Worm (Caenorhabditis elegans) whole organism, young adult: Measurements from ENCODE around the gene ulp-4.

Experiments used
- B0336.3 ChIP-seq: fragments of 200-800 bp; sonication (Bioruptor generic); IDR thresholded peaks from 2 replicates; pipeline ENCODE4 v1.3.6; 2022; ENCODE audit warnings: missing genetic modification characterization, missing compliant biosample characterization
- F39B2.1 ChIP-seq: fragments of 200-800 bp; sonication (Bioruptor generic); IDR thresholded peaks from 2 replicates; pipeline ENCODE4 v1.3.6; 2022; ENCODE audit warnings: missing genetic modification reagents, missing genetic modification characterization, missing compliant biosample characterization
- F49E8.2 ChIP-seq: sonication (generic microtip); optimal IDR thresholded peaks from 3 replicates; lab custom pipeline; 2017; ENCODE audit warnings: missing genetic modification characterization, mild to moderate bottlenecking, missing compliant biosample characterization, antibody characterized with exemption, moderate library complexity; ENCODE audit not compliant: insufficient read depth
- F57C9.4 ChIP-seq: sonication (generic microtip); optimal IDR thresholded peaks from 2 replicates; lab custom pipeline; 2017; ENCODE audit warnings: mild to moderate bottlenecking, missing genetic modification characterization, missing compliant biosample characterization
- T26A5.8 ChIP-seq: sonication (generic microtip); optimal IDR thresholded peaks from 2 replicates; lab custom pipeline; 2016; ENCODE audit warnings: missing genetic modification characterization, missing compliant biosample characterization
- Y95B8A.8 ChIP-seq: fragments of 200-800 bp; sonication (Bioruptor generic); IDR thresholded peaks from 2 replicates; pipeline ENCODE4 v1.3.6; 2022; ENCODE audit warnings: missing genetic modification reagents, missing genetic modification characterization, missing compliant biosample characterization
- ZK185.1 ChIP-seq: sonication (generic microtip); optimal IDR thresholded peaks from 2 replicates; lab custom pipeline; 2016; ENCODE audit warnings: mild to moderate bottlenecking, missing genetic modification characterization, missing compliant biosample characterization; ENCODE audit not compliant: poor library complexity, severe bottlenecking
- attf-5 ChIP-seq: fragments of 200-800 bp; sonication (Bioruptor generic); optimal IDR thresholded peaks from 2 replicates; lab custom pipeline; 2018; ENCODE audit warnings: mild to moderate bottlenecking, missing genetic modification characterization, missing compliant biosample characterization
- attf-6 ChIP-seq: fragments of 200-800 bp; sonication (Bioruptor generic); IDR thresholded peaks from 2 replicates; pipeline ENCODE4 v1.3.6; 2022; ENCODE audit warnings: missing genetic modification reagents, missing genetic modification characterization, missing compliant biosample characterization
- bed-1 ChIP-seq: fragments of 200-800 bp; sonication (Bioruptor generic); IDR thresholded peaks from 2 replicates; pipeline ENCODE4 v1.3.6; 2022; ENCODE audit warnings: missing genetic modification reagents, missing genetic modification characterization, missing compliant biosample characterization
- ccch-3 ChIP-seq: fragments of 200-800 bp; sonication (Bioruptor generic); optimal IDR thresholded peaks from 2 replicates; lab custom pipeline; 2018; ENCODE audit warnings: mild to moderate bottlenecking, missing genetic modification characterization, missing compliant biosample characterization
- ceh-58 ChIP-seq: fragments of 200-800 bp; sonication (Bioruptor generic); IDR thresholded peaks from 2 replicates; pipeline ENCODE4 v1.3.6; 2022; ENCODE audit warnings: missing genetic modification characterization, missing compliant biosample characterization
- ceh-91 ChIP-seq: fragments of 200-800 bp; sonication (Bioruptor generic); IDR thresholded peaks from 2 replicates; pipeline ENCODE4 v1.3.6; 2022; ENCODE audit warnings: missing genetic modification reagents, missing genetic modification characterization, missing compliant biosample characterization
- die-1 ChIP-seq: sonication (generic microtip); optimal IDR thresholded peaks from 2 replicates; lab custom pipeline; 2016; ENCODE audit warnings: missing genotype, mild to moderate bottlenecking, missing genetic modification characterization, missing compliant biosample characterization
- efl-1 ChIP-seq: fragments of 150-350 bp; optimal IDR thresholded peaks from 2 replicates; lab custom pipeline; 2014; ENCODE audit warnings: missing biosample characterization, missing genetic modification reagents, missing genetic modification characterization
- egl-18 ChIP-seq: fragments of 200-800 bp; sonication (Bioruptor generic); IDR thresholded peaks from 2 replicates; pipeline ENCODE4 v1.3.6; 2022; ENCODE audit warnings: missing genetic modification reagents, missing genetic modification characterization, missing compliant biosample characterization
- hsf-1 ChIP-seq: fragments of 200-800 bp; sonication (Bioruptor generic); IDR thresholded peaks from 2 replicates; pipeline ENCODE4 v1.3.6; 2022; ENCODE audit warnings: missing genetic modification reagents, missing genetic modification characterization, missing compliant biosample characterization
- lag-1 ChIP-seq: fragments of 200-800 bp; sonication (Bioruptor generic); IDR thresholded peaks from 2 replicates; pipeline ENCODE4 v1.3.6; 2022; ENCODE audit warnings: missing genetic modification reagents, missing genetic modification characterization, missing compliant biosample characterization
- let-607 ChIP-seq, 2 experiments: fragments of 200-800 bp in 1 of 2; sonication (Bioruptor generic) in 1 of 2; sonication (generic microtip) in 1 of 2; optimal IDR thresholded peaks; 2 replicates each; lab custom pipeline; 2016 to 2018; ENCODE audit warnings: mild to moderate bottlenecking in 2 of 2, missing compliant biosample characterization in 2 of 2, missing genetic modification characterization in 2 of 2, moderate library complexity in 2 of 2, missing genotype in 1 of 2
- lsy-27 ChIP-seq: sonication (generic microtip); optimal IDR thresholded peaks from 2 replicates; lab custom pipeline; 2017; ENCODE audit warnings: missing genetic modification characterization, mild to moderate bottlenecking, missing compliant biosample characterization, antibody characterized with exemption, missing genotype, borderline replicate concordance; ENCODE audit not compliant: insufficient read depth
- madf-10 ChIP-seq: sonication (generic microtip); optimal IDR thresholded peaks from 2 replicates; lab custom pipeline; 2016; ENCODE audit warnings: mild to moderate bottlenecking, missing genetic modification characterization, missing compliant biosample characterization
- madf-6 ChIP-seq: fragments of 200-800 bp; sonication (Bioruptor generic); IDR thresholded peaks from 2 replicates; pipeline ENCODE4 v1.3.6; 2022; ENCODE audit warnings: missing genetic modification reagents, missing genetic modification characterization, missing compliant biosample characterization
- mel-28 ChIP-seq: sonication (generic microtip); optimal IDR thresholded peaks from 2 replicates; lab custom pipeline; 2016; ENCODE audit warnings: borderline replicate concordance, mild to moderate bottlenecking, missing genetic modification characterization, missing compliant biosample characterization
- mes-4 ChIP-seq: sonication (generic microtip); optimal IDR thresholded peaks from 2 replicates; lab custom pipeline; 2016; ENCODE audit warnings: missing genotype, missing genetic modification characterization, missing compliant biosample characterization
- nfya-2 ChIP-seq: fragments of 200-800 bp; sonication (Bioruptor generic); IDR thresholded peaks from 2 replicates; pipeline ENCODE4 v1.3.6; 2022; ENCODE audit warnings: missing genetic modification reagents, missing genetic modification characterization, missing compliant biosample characterization
- nhr-120 ChIP-seq: fragments of 200-800 bp; sonication (Bioruptor generic); IDR thresholded peaks from 2 replicates; pipeline ENCODE4 v1.3.6; 2022; ENCODE audit warnings: missing genetic modification characterization, missing compliant biosample characterization
- snpc-3.4 ChIP-seq: sonication (generic microtip); optimal IDR thresholded peaks from 2 replicates; lab custom pipeline; 2017; ENCODE audit warnings: missing genetic modification characterization, mild to moderate bottlenecking, missing compliant biosample characterization, antibody characterized with exemption, moderate library complexity, missing genotype, missing genetic modification reagents
- snpc-4 ChIP-seq, 5 experiments: fragments of 150-350 bp in 1 of 5; sonication (generic microtip) in 4 of 5; optimal IDR thresholded peaks; 2 replicates each; lab custom pipeline; 2014 to 2018; ENCODE audit warnings: missing genetic modification characterization in 5 of 5, missing biosample characterization in 3 of 5, antibody characterized with exemption in 2 of 5, mild to moderate bottlenecking in 2 of 5, missing compliant biosample characterization in 2 of 5, missing genotype in 2 of 5, moderate library complexity in 2 of 5, missing genetic modification reagents in 1 of 5
- tbx-9 ChIP-seq: sonication (generic microtip); optimal IDR thresholded peaks from 2 replicates; lab custom pipeline; 2016; ENCODE audit warnings: borderline replicate concordance, missing genetic modification characterization, inconsistent platforms, missing compliant biosample characterization
- xnd-1 ChIP-seq: sonication (generic microtip); optimal IDR thresholded peaks from 2 replicates; lab custom pipeline; 2016; ENCODE audit warnings: missing genotype, missing genetic modification reagents, missing genetic modification characterization, missing compliant biosample characterization
- zim-3 ChIP-seq: sonication (generic microtip); optimal IDR thresholded peaks from 2 replicates; lab custom pipeline; 2017; ENCODE audit warnings: mild to moderate bottlenecking, missing genetic modification characterization, moderate library complexity, missing compliant biosample characterization
- ztf-18 ChIP-seq: sonication (generic microtip); optimal IDR thresholded peaks from 2 replicates; lab custom pipeline; 2016; ENCODE audit warnings: missing genotype, mild to moderate bottlenecking, missing genetic modification characterization, missing compliant biosample characterization
- ztf-25 ChIP-seq: fragments of 200-800 bp; sonication (Bioruptor generic); IDR thresholded peaks from 2 replicates; pipeline ENCODE4 v1.3.6; 2022; ENCODE audit warnings: missing genetic modification reagents, missing genetic modification characterization, missing compliant biosample characterization
- ztf-26 ChIP-seq: sonication (generic microtip); optimal IDR thresholded peaks from 2 replicates; lab custom pipeline; 2017; ENCODE audit warnings: missing genetic modification characterization, missing compliant biosample characterization
- ztf-3 ChIP-seq: fragments of 200-800 bp; sonication (Bioruptor generic); optimal IDR thresholded peaks from 2 replicates; lab custom pipeline; 2018; ENCODE audit warnings: mild to moderate bottlenecking, missing genetic modification characterization, missing compliant biosample characterization

The ulp-4 gene

DNA sequence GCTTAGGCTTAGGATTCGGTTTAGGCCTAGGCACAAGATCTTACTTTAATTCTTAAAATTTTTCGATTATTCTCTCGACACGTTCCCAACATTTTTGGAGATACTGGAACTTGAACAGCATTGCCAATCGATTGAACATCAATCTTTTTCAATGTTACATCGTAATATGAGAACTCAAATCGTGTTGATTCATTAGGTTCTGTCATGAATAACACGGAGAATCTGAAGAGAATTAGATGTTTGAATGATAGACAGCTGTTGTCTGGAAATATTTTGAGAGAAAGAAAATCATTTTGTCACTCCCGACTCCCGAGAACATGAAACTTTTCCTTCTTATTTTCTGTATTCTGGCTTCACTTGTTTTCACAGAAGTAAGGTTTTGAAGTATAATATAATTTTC is 39.5 kb downstream of the ulp-4 start, which contains the start of gene T05C12.15:
T05C12.15 (plus strand) TSS at position 301 of the 400 bp plus-strand sequence.
- no peak for TF ChIP-seq madf-6 (GFP tag; lab: Robert Waterston, UW)
- TF ChIP-seq F49E8.2: no peak
- no peak for TF ChIP-seq zim-3
- no peak for TF ChIP-seq lag-1 (GFP tag; lab: Robert Waterston, UW)
- no peak for TF ChIP-seq let-607 (tag; optimal IDR thresholded peaks at IDR 0.05; lab: Kevin White, UChicago)
- TF ChIP-seq attf-5: no peak

DNA sequence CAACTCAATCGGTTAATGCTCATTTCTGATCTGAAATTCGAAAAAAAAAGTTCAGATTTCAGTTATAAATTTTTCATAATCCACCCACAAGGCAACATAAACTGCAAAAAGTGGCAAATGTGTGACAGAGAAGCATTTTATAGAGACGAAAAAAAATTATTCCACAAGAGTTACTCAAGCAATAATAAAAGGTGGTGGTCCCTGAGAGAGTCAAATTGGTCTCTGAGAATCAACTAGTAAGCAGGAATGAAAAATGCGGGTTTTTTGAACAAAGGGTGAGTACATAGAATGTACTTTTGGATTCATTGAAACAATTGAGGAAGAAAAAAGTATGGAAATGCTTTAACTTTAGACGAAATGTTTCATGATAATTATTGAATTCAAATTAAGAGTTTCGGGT is 40.6 kb downstream of the ulp-4 start, which contains the start of gene T05C12.11:
T05C12.11 (minus strand) TSS at position 101 of the 400 bp plus-strand sequence.
- TF ChIP-seq ZK185.1 (tag; lab: Kevin White, UChicago) (no peak), nhr-120 (no peak), hsf-1 (GFP tag; lab: Robert Waterston, UW) (no peak), lsy-27 (tag; lab: Kevin White, UChicago) (no peak), F39B2.1 (no peak), ztf-25 (GFP tag; lab: Robert Waterston, UW) (no peak), F57C9.4 (no peak), mel-28 (tag; lab: Kevin White, UChicago) (no peak), snpc-4 (GFP tag; optimal IDR thresholded peaks at IDR 0.05; lab: Kevin White, UChicago) (no peak), snpc-4 (tag; optimal IDR thresholded peaks at IDR 0.05; lab: Kevin White, UChicago) (no peak), ztf-26 (no peak), ccch-3 (no peak), efl-1 (GFP tag; lab: Kevin White, UChicago) (no peak), T26A5.8 (no peak), ztf-3 (GFP tag; lab: Kevin White, UChicago) (no peak), xnd-1 (tag; lab: Kevin White, UChicago) (no peak), mes-4 (tag; lab: Kevin White, UChicago) (no peak)

DNA sequence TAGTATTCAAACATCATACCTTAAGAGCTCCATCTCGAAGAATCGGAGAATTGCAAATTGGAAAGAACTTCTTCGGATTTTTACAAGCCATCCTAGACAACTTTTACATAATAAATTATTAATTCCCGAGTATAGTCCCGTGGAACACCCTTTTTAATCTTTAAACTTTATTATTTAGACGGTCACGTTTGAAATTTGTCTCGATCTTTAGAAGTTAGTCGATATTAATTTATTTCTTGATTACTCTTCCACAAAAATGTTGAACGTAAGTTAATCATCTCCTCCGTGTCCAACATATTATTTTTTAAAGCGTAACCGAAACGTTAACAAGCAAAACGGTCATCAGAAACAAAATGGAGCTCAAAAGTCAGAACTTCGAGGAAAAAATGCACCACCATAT is 43.7 kb downstream of the ulp-4 start, which contains the start of the genes decr-1.3 and T05C12.1:
decr-1.3 (minus strand) TSS at position 101 of the 400 bp plus-strand sequence.
T05C12.1 (plus strand) TSS at position 232 of the 400 bp plus-strand sequence.
- TF ChIP-seq nhr-120: no peak
- TF ChIP-seq nfya-2 (GFP tag; lab: Robert Waterston, UW): no peak
- TF ChIP-seq egl-18 (GFP tag; lab: Robert Waterston, UW): no peak
- TF ChIP-seq attf-6 (GFP tag; lab: Robert Waterston, UW): no peak
- no peak for TF ChIP-seq snpc-3.4 (tag; lab: Kevin White, UChicago)
- TF ChIP-seq bed-1 (GFP tag; lab: Robert Waterston, UW): no peak
- no peak for TF ChIP-seq Y95B8A.8 (GFP tag; lab: Robert Waterston, UW)
- no peak for TF ChIP-seq ceh-91
- no peak for TF ChIP-seq B0336.3 (GFP tag; lab: Robert Waterston, UW)
- no peak for TF ChIP-seq F57C9.4
- TF ChIP-seq ceh-58: no peak
- no peak for TF ChIP-seq lsy-27 (tag; lab: Kevin White, UChicago)
- TF ChIP-seq ztf-18 (tag; lab: Kevin White, UChicago): no peak
- TF ChIP-seq madf-10: no peak
- no peak for TF ChIP-seq die-1 (tag; lab: Kevin White, UChicago)
- no peak for TF ChIP-seq tbx-9 (tag; lab: Kevin White, UChicago)
